Fruit fly (Drosophila melanogaster): ENCODE measurements around the gene brwl.

The brwl gene

DNA sequence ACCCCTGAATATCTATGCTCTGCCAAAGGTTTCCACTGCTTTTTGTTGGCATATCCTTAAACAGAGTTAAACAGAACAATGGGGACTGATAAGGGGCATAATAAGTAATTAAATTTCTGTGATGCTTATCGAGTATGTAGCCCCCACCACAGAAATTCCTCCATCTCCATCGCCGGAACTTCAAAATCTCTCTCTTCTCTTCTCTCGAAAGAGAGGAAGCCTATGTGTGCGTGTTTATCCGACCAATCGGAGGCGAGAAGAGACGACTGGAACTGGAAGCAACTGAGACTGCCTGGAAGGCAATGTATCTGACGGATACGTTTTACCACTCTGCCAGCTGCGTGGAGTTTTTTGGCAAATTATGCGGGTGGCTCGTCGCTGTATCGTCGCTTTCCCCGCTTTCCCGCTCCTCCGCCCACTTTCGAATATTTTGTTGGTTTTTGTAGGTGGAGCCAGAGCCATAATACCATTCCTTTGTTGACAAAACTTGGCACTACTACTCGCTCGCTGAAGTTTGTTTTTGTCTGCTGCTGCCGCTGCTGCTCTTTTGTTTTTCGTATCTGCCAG lies 39.4 kb downstream of the brwl start, which contains the start of gene gcm2 (continued):
- no peak for TF ChIP-seq CG14710 (tag; optimal IDR thresholded peaks at IDR 0.05)

dm6 chr2L:9609337-9609856 lies 40.7 kb downstream of the brwl start:
- TF ChIP-seq sr (GFP tag; IDR thresholded peaks at IDR 0.05) (0 out of 3 replicates have a peak, but pooled peaks have one; percentile 41), CG16813 (GFP tag; IDR thresholded peaks at IDR 0.05; ENCODE audit: partially characterized antibody) (no peak), CG10209 (GFP tag; optimal IDR thresholded peaks at IDR 0.05) (no peak), CG34422 (GFP tag; IDR thresholded peaks at IDR 0.05) (no peak), Gsc (GFP tag; IDR thresholded peaks at IDR 0.05) (no peak), ttk (GFP tag; IDR thresholded peaks at IDR 0.05) (no peak), fru (optimal IDR thresholded peaks at IDR 0.05) (no peak), da (GFP tag; optimal IDR thresholded peaks at IDR 0.05) (no peak), Awh (GFP tag; IDR thresholded peaks at IDR 0.05) (0 out of 2 replicates have a peak, but pooled peaks have one; percentile 5), abd-A (tag; optimal IDR thresholded peaks at IDR 0.05) (peak; percentile 73), CG8089 (GFP tag; optimal IDR thresholded peaks at IDR 0.05) (no peak), CG10366 (GFP tag; IDR thresholded peaks at IDR 0.05) (no peak), Med (GFP tag) (peak; percentile 37), unc-4 (GFP tag; IDR thresholded peaks at IDR 0.05; ENCODE audit: partially characterized antibody) (no peak), pho (GFP tag; optimal IDR thresholded peaks at IDR 0.05) (no peak), gfzf (GFP tag; optimal IDR thresholded peaks at IDR 0.05) (no peak), Deaf1 (tag; optimal IDR thresholded peaks at IDR 0.05) (peak; percentile 33), CG15073 (GFP tag; optimal IDR thresholded peaks at IDR 0.05) (no peak), CG9817 (tag; optimal IDR thresholded peaks at IDR 0.05) (no peak), CG14014 (GFP tag; IDR thresholded peaks at IDR 0.05) (no peak), CG11456 (GFP tag; IDR thresholded peaks at IDR 0.05) (0 out of 3 replicates have a peak, but pooled peaks have one; percentile 20), CG33557 (GFP tag; optimal IDR thresholded peaks at IDR 0.05) (no peak), kni (GFP tag; optimal IDR thresholded peaks at IDR 0.05) (peak; percentile 76), vvl (GFP tag; IDR thresholded peaks at IDR 0.05) (0 out of 2 replicates have a peak, but pooled peaks have one; percentile 13), sd (tag; optimal IDR thresholded peaks at IDR 0.05) (peak; percentile 6), CG9609 (GFP tag; optimal IDR thresholded peaks at IDR 0.05) (no peak), CG34224 (GFP tag; IDR thresholded peaks at IDR 0.05; ENCODE audit: partially characterized antibody) (no peak), Abd-B (GFP tag; optimal IDR thresholded peaks at IDR 0.05) (peak; percentile 7), CG2712 (tag; optimal IDR thresholded peaks at IDR 0.05) (no peak), Hr78 (GFP tag; optimal IDR thresholded peaks at IDR 0.05) (peak in 1 of 2 experiments; percentile 76), nmo (GFP tag; optimal IDR thresholded peaks at IDR 0.05) (no peak), Myb (GFP tag; optimal IDR thresholded peaks at IDR 0.05) (no peak), BEAF-32 (GFP tag; optimal IDR thresholded peaks at IDR 0.05) (no peak), ERR (GFP tag; optimal IDR thresholded peaks at IDR 0.05) (no peak), CG8388 (GFP tag; optimal IDR thresholded peaks at IDR 0.05) (no peak), Sry-δ (GFP tag; optimal IDR thresholded peaks at IDR 0.05) (no peak), CG4360 (GFP tag; IDR thresholded peaks at IDR 0.05) (peak; percentile 23; the same call in 1 of the 2 replicates), grn (GFP tag; optimal IDR thresholded peaks at IDR 0.05) (peak; percentile 86), CG12659 (GFP tag; optimal IDR thresholded peaks at IDR 0.05) (no peak), Dbx (GFP tag; IDR thresholded peaks at IDR 0.05) (no peak), CG17568 (GFP tag; optimal IDR thresholded peaks at IDR 0.05) (no peak), yki (optimal IDR thresholded peaks at IDR 0.05) (no peak), Hmr (GFP tag; optimal IDR thresholded peaks at IDR 0.05) (no peak), CG6254 (GFP tag; optimal IDR thresholded peaks at IDR 0.05) (no peak), CG10147 (GFP tag; optimal IDR thresholded peaks at IDR 0.05) (no peak), Neu2 (GFP tag; optimal IDR thresholded peaks at IDR 0.05; ENCODE audit: borderline replicate concordance) (no peak), gcm2 (GFP tag; optimal IDR thresholded peaks at IDR 0.05) (no peak)
